Worm (Caenorhabditis elegans): ENCODE measurements around the gene tbb-4.

The tbb-4 gene

DNA sequence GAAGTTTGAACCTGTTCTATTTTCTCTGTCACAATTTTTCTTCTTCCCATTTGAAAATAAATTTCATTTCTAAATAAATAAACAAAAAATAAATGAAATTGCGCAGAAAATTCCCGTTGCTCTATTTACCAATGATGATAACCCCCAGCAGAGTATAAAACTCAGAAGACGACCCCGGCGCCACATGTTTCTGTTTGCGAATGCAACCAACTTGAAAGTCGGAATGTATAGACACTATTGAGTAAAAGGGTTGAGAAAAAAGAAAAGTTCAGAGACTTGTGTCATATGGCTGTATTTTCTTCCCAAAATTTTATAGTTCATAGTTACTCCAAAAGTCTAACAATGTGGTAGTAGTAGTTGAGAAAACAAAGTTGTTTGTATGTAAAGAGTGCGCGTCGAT is 25.0 kb downstream of the tbb-4 start:
- TF ChIP-seq skn-1 (tag; optimal IDR thresholded peaks at IDR 0.05) (peak; percentile 1), F16B12.6 (tag; optimal IDR thresholded peaks at IDR 0.05) (no peak), nhr-20 (tag; optimal IDR thresholded peaks at IDR 0.05) (no peak), dsc-1 (tag; optimal IDR thresholded peaks at IDR 0.05) (peak; percentile 35), lin-14 (GFP tag; optimal IDR thresholded peaks at IDR 0.05) (peak; percentile 38), ztf-11 (tag; optimal IDR thresholded peaks at IDR 0.05) (no peak), nhr-84 (tag; optimal IDR thresholded peaks at IDR 0.05) (no peak), nhr-77 (tag; optimal IDR thresholded peaks at IDR 0.05) (peak; percentile 20), lsy-2 (tag; optimal IDR thresholded peaks at IDR 0.05) (no peak)

DNA sequence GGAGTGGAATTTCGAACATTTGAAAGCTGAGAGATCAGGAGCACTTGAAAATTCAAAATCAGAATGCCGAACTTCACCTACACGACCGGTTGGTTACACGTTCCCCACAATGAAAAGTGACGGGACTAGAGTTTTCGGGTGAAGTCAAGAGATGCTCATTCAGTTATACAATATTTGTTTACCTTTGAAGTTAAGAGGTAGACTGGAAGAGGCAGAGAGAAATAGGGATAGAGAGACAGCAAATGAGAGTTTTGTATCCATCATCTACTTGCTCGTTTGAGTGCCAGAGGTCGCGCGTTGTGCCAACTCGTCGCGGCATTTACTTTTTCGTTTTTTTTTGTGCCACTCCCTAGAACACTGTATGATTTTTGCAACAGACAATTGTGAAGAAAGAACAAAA is 25.9 kb downstream of the tbb-4 start:
- peak; percentile 12 for TF ChIP-seq lin-14 (GFP tag; optimal IDR thresholded peaks at IDR 0.05)
- peak; percentile 43 for TF ChIP-seq nhr-77 (tag; optimal IDR thresholded peaks at IDR 0.05)
- no peak for TF ChIP-seq efl-1 (optimal IDR thresholded peaks at IDR 0.05)
- peak in 1 of 2 experiments; percentile 35 for TF ChIP-seq efl-1 (GFP tag; optimal IDR thresholded peaks at IDR 0.05 in 1 of 2)
- TF ChIP-seq nhr-71 (tag; optimal IDR thresholded peaks at IDR 0.05) = no peak
- no peak for TF ChIP-seq dsc-1 (tag; optimal IDR thresholded peaks at IDR 0.05)
- TF ChIP-seq tbx-2 (tag; optimal IDR thresholded peaks at IDR 0.05) = peak; percentile 39
- peak; percentile 10 for TF ChIP-seq nhr-20 (tag; optimal IDR thresholded peaks at IDR 0.05)
- no peak for TF ChIP-seq jun-1 (tag; optimal IDR thresholded peaks at IDR 0.05)

DNA sequence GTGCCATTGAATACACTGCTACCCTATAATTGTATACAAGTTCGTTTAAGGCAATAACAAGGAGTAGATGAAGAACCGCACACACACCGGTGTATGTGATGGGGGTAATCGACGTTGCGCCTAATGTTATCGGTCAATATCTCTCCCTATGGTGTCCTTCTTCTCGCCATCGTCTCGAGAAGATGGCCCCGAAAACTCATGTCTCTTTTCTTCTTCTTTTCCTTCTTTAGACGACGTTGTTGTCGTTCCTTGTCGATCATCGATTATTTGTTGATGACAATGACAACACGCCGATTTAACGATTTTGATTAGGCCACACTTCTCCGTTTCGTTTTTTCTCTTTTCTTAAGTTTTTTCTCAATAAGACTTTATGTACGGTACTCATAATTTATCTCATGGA is 27.6 kb downstream of the tbb-4 start:
- peak; percentile 28 for TF ChIP-seq unc-130 (tag; optimal IDR thresholded peaks at IDR 0.05)
- peak; percentile 64 for TF ChIP-seq nhr-20 (tag; optimal IDR thresholded peaks at IDR 0.05)
- TF ChIP-seq nhr-90 (tag; optimal IDR thresholded peaks at IDR 0.05; ENCODE audit: poor library complexity) = peak; percentile 44
- TF ChIP-seq elt-3 (tag; optimal IDR thresholded peaks at IDR 0.05) = peak in 2 of 6 experiments; percentile 28 to 54
- TF ChIP-seq snu-23 (GFP tag; optimal IDR thresholded peaks at IDR 0.05) = peak; percentile 55
- peak; percentile 74 for TF ChIP-seq lin-14 (GFP tag; optimal IDR thresholded peaks at IDR 0.05)
- no peak for TF ChIP-seq nhr-12 (tag; optimal IDR thresholded peaks at IDR 0.05)
- TF ChIP-seq nhr-47 (tag; optimal IDR thresholded peaks at IDR 0.05) = peak; percentile 9
- TF ChIP-seq unc-30 (tag; optimal IDR thresholded peaks at IDR 0.05) = no peak
- TF ChIP-seq nhr-71 (tag; optimal IDR thresholded peaks at IDR 0.05) = peak; percentile 44
- TF ChIP-seq lin-35 (GFP tag; optimal IDR thresholded peaks at IDR 0.05) = peak in 1 of 2 experiments; percentile 16
- peak; percentile 87 for TF ChIP-seq nhr-85 (tag)
- TF ChIP-seq blmp-1 (tag; optimal IDR thresholded peaks at IDR 0.05) = peak; percentile 70
- no peak for TF ChIP-seq hpl-2 (GFP tag; optimal IDR thresholded peaks at IDR 0.05)

DNA sequence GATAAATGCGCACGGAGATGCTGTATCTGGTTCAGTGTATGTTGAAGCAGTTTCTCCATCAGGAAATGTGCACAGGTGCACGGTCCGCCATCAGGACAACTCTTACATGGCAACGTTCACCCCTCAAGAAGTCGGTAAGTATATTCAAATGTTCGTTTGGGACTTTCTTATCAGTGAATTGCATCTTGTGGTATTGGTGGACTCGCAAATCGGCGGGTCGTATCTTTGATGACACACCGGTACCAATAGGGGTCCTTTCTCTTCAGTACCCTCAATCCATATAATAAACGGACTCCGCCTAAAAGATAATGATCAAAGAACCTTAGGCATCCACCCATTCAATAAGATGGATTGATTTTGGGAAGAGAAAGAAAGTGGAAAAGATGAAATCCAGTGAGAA is 30.8 kb downstream of the tbb-4 start:
- TF ChIP-seq unc-98 (GFP tag; IDR thresholded peaks at IDR 0.05) (no peak), lin-14 (GFP tag; optimal IDR thresholded peaks at IDR 0.05) (peak; percentile 28), nhr-85 (tag) (peak; percentile 39), blmp-1 (tag; optimal IDR thresholded peaks at IDR 0.05) (peak; percentile 31)

DNA sequence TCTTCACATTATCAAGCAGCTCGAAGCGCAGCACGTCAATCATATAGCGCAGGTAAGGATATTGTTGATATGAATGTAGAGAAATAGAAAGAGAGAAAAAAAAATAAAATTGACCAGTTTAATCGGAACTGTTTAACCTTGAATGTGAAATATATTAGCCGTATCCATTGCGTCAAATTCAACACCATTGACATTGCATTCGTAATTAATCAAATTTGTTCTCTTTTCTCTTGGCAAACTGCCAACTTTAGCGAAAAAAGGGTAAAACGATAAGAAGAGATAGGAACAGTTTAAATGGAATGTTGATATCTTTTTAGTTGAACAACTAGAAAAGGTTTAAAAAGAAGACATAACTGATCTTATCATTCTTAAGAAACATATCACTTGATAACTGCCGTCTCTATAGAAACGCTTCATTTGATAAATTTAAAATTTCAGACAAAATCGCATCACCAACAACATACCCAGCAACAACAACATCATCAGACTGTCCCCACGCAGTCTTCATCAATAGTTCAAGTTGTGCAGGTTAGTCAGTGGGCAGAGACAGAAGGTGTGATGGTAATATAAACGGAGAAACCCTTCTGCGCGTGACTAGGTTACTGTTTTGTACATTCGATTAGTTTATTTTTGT is 33.0 kb downstream of the tbb-4 start:
- TF ChIP-seq sup-37 (GFP tag; optimal IDR thresholded peaks at IDR 0.05) (no peak), nhr-90 (tag; optimal IDR thresholded peaks at IDR 0.05; ENCODE audit: poor library complexity) (peak; percentile 57), efl-3 (GFP tag; optimal IDR thresholded peaks at IDR 0.05) (no peak), skn-1 (tag; optimal IDR thresholded peaks at IDR 0.05) (no peak), nhr-71 (tag; optimal IDR thresholded peaks at IDR 0.05) (peak; percentile 37), lsy-2 (tag; optimal IDR thresholded peaks at IDR 0.05) (peak; percentile 14 to 20), hpl-2 (GFP tag; optimal IDR thresholded peaks at IDR 0.05) (no peak), nhr-20 (tag; optimal IDR thresholded peaks at IDR 0.05) (peak; percentile 1), unc-130 (tag; optimal IDR thresholded peaks at IDR 0.05) (no peak), zag-1 (tag; optimal IDR thresholded peaks at IDR 0.05) (no peak), tlp-1 (tag; optimal IDR thresholded peaks at IDR 0.05) (no peak), dsc-1 (tag; optimal IDR thresholded peaks at IDR 0.05) (no peak), unc-62 (GFP tag; optimal IDR thresholded peaks at IDR 0.05) (no peak), pax-3 (tag; optimal IDR thresholded peaks at IDR 0.05) (no peak), pqm-1 (tag; optimal IDR thresholded peaks at IDR 0.05) (no peak), ceh-63 (GFP tag; optimal IDR thresholded peaks at IDR 0.05) (no peak), lin-14 (GFP tag; optimal IDR thresholded peaks at IDR 0.05) (peak; percentile 68), ets-5 (GFP tag; IDR thresholded peaks at IDR 0.05) (no peak), aha-1 (tag; optimal IDR thresholded peaks at IDR 0.05) (no peak), pag-3 (tag; optimal IDR thresholded peaks at IDR 0.05; ENCODE audit: borderline replicate concordance, insufficient read depth) (no peak), nhr-237 (tag; optimal IDR thresholded peaks at IDR 0.05) (no peak), Y116A8C.19 (tag; optimal IDR thresholded peaks at IDR 0.05; ENCODE audit: borderline replicate concordance) (no peak), irx-1 (tag; optimal IDR thresholded peaks at IDR 0.05) (peak; percentile 55), C16A3.4 (tag; optimal IDR thresholded peaks at IDR 0.05) (no peak), nhr-85 (tag) (peak; percentile 93), swsn-7 (tag; optimal IDR thresholded peaks at IDR 0.05) (no peak), ceh-8 (GFP tag; optimal IDR thresholded peaks at IDR 0.05) (no peak)

All from whole organism, L1 larva.